5 worm cellular contexts compared by ENCODE assay signal in genomic region chrX:6004315-6004714, ce11.
A peak's percentile ranks its signal among the peaks of the same experiment; 100 is the strongest.
TF ChIP-seq lines count a peak whose summit lies in the region.

No protein-coding gene starts in this region.

TF ChIP-seq in whole organism, L1 larva, 84 proteins besides CTCF, POLR2A, EP300 and RAD21:
- TF ChIP-seq snpc-4 (tag; optimal IDR thresholded peaks at IDR 0.05; lab: Kevin White, UChicago) (no peak), blmp-1 (tag; optimal IDR thresholded peaks at IDR 0.05; lab: Kevin White, UChicago) (peak; percentile 98)

TF ChIP-seq in whole organism, L2 larva, 48 proteins besides CTCF, POLR2A, EP300 and RAD21:
- no peak for TF ChIP-seq skn-1 (tag; optimal IDR thresholded peaks at IDR 0.05; lab: Kevin White, UChicago)
- peak; percentile 7 for TF ChIP-seq nhr-21 (tag; optimal IDR thresholded peaks at IDR 0.05; lab: Kevin White, UChicago)
- TF ChIP-seq nhr-23 (tag; optimal IDR thresholded peaks at IDR 0.05; lab: Kevin White, UChicago): no peak
- no peak for TF ChIP-seq lin-13 (GFP tag; optimal IDR thresholded peaks at IDR 0.05; lab: Kevin White, UChicago)
- TF ChIP-seq aly-2 (tag; optimal IDR thresholded peaks at IDR 0.05; lab: Kevin White, UChicago): no peak
- TF ChIP-seq gmeb-1 (tag; optimal IDR thresholded peaks at IDR 0.05; lab: Kevin White, UChicago): no peak
- no peak for TF ChIP-seq lsy-2 (tag; optimal IDR thresholded peaks at IDR 0.05; lab: Kevin White, UChicago)
- TF ChIP-seq blmp-1 (tag; optimal IDR thresholded peaks at IDR 0.05; lab: Kevin White, UChicago; ENCODE audit: insufficient read depth): peak; percentile 47
- TF ChIP-seq egl-27 (tag; optimal IDR thresholded peaks at IDR 0.05; lab: Kevin White, UChicago): no peak

TF ChIP-seq in whole organism, L3 larva, 47 proteins besides CTCF, POLR2A, EP300 and RAD21:
- TF ChIP-seq nhr-25 (tag; optimal IDR thresholded peaks at IDR 0.05; lab: Kevin White, UChicago) (no peak), nhr-43 (tag; optimal IDR thresholded peaks at IDR 0.05; lab: Kevin White, UChicago; ENCODE audit: poor library complexity, severe bottlenecking) (peak; percentile 41)
TF ChIP-seq in whole organism, L3 larva: peak in this region for 1.

TF ChIP-seq in whole organism, L4 larva, 104 proteins besides CTCF, POLR2A, EP300 and RAD21:
- TF ChIP-seq mxl-3 (GFP tag; optimal IDR thresholded peaks at IDR 0.05; lab: Kevin White, UChicago) (peak; percentile 30), snpc-4 (tag; optimal IDR thresholded peaks at IDR 0.05; lab: Kevin White, UChicago) (no peak), set-16 (GFP tag; IDR thresholded peaks at IDR 0.05; lab: Robert Waterston, UW) (no peak), tra-1 (GFP tag; IDR thresholded peaks at IDR 0.05; lab: Robert Waterston, UW) (no peak), nhr-76 (tag; optimal IDR thresholded peaks at IDR 0.05; lab: Kevin White, UChicago) (no peak)

TF ChIP-seq in whole organism, mixed stage, embryonic, 35 proteins besides CTCF, POLR2A, EP300 and RAD21:
- no peak for TF ChIP-seq tbx-8 (GFP tag; optimal IDR thresholded peaks at IDR 0.05; lab: Kevin White, UChicago)
- peak; percentile 60 for TF ChIP-seq blmp-1 (tag; optimal IDR thresholded peaks at IDR 0.05; lab: Kevin White, UChicago)
- peak; percentile 17 for TF ChIP-seq elt-3 (tag; optimal IDR thresholded peaks at IDR 0.05; lab: Kevin White, UChicago)
TF ChIP-seq in whole organism, mixed stage, embryonic: peak in this region for 2.
